Fruit fly (Drosophila melanogaster) whole organism, embryonic: ENCODE measurements around the gene Spt3.

Experiments
- Atf-2 ChIP-seq: fragments of 200-800 bp; sonication (Bioruptor generic); optimal IDR thresholded peaks from 2 replicates; lab custom pipeline; 2016; ENCODE audit warnings: missing biosample characterization, missing genetic modification characterization
- Blimp-1 ChIP-seq: fragments of 200-800 bp; sonication (Bioruptor generic); optimal IDR thresholded peaks from 3 replicates; lab custom pipeline; 2018; ENCODE audit warnings: missing biosample characterization, missing genetic modification characterization, mild to moderate bottlenecking, moderate library complexity, missing genetic modification reagents
- CG11093 ChIP-seq: fragments of 200-800 bp; sonication (Bioruptor generic); IDR thresholded peaks from 3 replicates; pipeline ENCODE4 v1.3.6; 2022; ENCODE audit warnings: missing biosample characterization, missing genetic modification characterization
- CG13424 ChIP-seq: fragments of 200-800 bp; sonication (Bioruptor generic); optimal IDR thresholded peaks from 2 replicates; lab custom pipeline; 2019; ENCODE audit warnings: missing biosample characterization, mild to moderate bottlenecking, missing genetic modification characterization, moderate library complexity
- CG14965 ChIP-seq: fragments of 200-800 bp; sonication (Bioruptor generic); optimal IDR thresholded peaks from 2 replicates; lab custom pipeline; 2016; ENCODE audit warnings: missing biosample characterization, missing genetic modification characterization, borderline replicate concordance
- CG15073 ChIP-seq: fragments of 200-800 bp; sonication (Bioruptor generic); optimal IDR thresholded peaks from 2 replicates; lab custom pipeline; 2016; ENCODE audit warnings: missing biosample characterization, missing genetic modification characterization
- CG17359 ChIP-seq: fragments of 200-800 bp; sonication (Bioruptor generic); optimal IDR thresholded peaks from 3 replicates; lab custom pipeline; 2018; ENCODE audit warnings: missing biosample characterization, mild to moderate bottlenecking, missing genetic modification characterization, moderate library complexity
- CG2116 ChIP-seq: fragments of 200-800 bp; sonication (Bioruptor generic); optimal IDR thresholded peaks from 3 replicates; lab custom pipeline; 2018; ENCODE audit warnings: missing biosample characterization, mild to moderate bottlenecking, missing genetic modification characterization
- CG2120 ChIP-seq: fragments of 200-800 bp; sonication (Bioruptor generic); optimal IDR thresholded peaks from 3 replicates; lab custom pipeline; 2016; ENCODE audit warnings: missing biosample characterization, missing genetic modification characterization
- CG2678 ChIP-seq: fragments of 200-800 bp; sonication (Bioruptor generic); optimal IDR thresholded peaks from 3 replicates; lab custom pipeline; 2019; ENCODE audit warnings: missing biosample characterization, mild to moderate bottlenecking, missing genetic modification characterization, moderate library complexity
- CG4617 ChIP-seq: fragments of 200-800 bp; sonication (Bioruptor generic); optimal IDR thresholded peaks from 3 replicates; lab custom pipeline; 2016; ENCODE audit warnings: missing biosample characterization, missing genetic modification characterization, borderline replicate concordance
- CG4820 ChIP-seq: fragments of 200-800 bp; sonication (Bioruptor generic); optimal IDR thresholded peaks from 3 replicates; lab custom pipeline; 2016; ENCODE audit warnings: missing biosample characterization, missing genetic modification characterization
- CG5245 ChIP-seq: fragments of 200-800 bp; sonication (Bioruptor generic); optimal IDR thresholded peaks from 3 replicates; lab custom pipeline; 2016; ENCODE audit warnings: missing biosample characterization, missing genetic modification characterization
- CG7786 ChIP-seq: fragments of 200-800 bp; sonication (Bioruptor generic); optimal IDR thresholded peaks from 2 replicates; lab custom pipeline; 2016; ENCODE audit warnings: missing biosample characterization, missing genetic modification characterization
- CG8281 ChIP-seq: fragments of 200-800 bp; sonication (Bioruptor generic); optimal IDR thresholded peaks from 2 replicates; lab custom pipeline; 2018; ENCODE audit warnings: missing biosample characterization, mild to moderate bottlenecking, missing genetic modification characterization, moderate library complexity
- CG8290 ChIP-seq, 3 experiments: fragments of 200-800 bp; sonication (Bioruptor generic); optimal IDR thresholded peaks; 2 replicates each; lab custom pipeline; 2016 to 2019; ENCODE audit warnings: missing biosample characterization in 3 of 3, missing genetic modification characterization in 3 of 3, mild to moderate bottlenecking in 2 of 3, moderate library complexity in 1 of 3
- D19B ChIP-seq: fragments of 200-800 bp; sonication (Bioruptor generic); optimal IDR thresholded peaks from 2 replicates; lab custom pipeline; 2017; ENCODE audit warnings: missing biosample characterization, mild to moderate bottlenecking, missing genetic modification characterization
- Dref ChIP-seq: fragments of 200-800 bp; sonication (Bioruptor generic); IDR thresholded peaks from 2 replicates; pipeline ENCODE4 v1.3.6; 2022; ENCODE audit warnings: missing biosample characterization, missing genetic modification characterization
- Ets97D ChIP-seq: fragments of 200-800 bp; sonication (Bioruptor generic); optimal IDR thresholded peaks from 3 replicates; lab custom pipeline; 2016; ENCODE audit warnings: missing biosample characterization, missing genetic modification characterization
- Gug ChIP-seq: fragments of 200-800 bp; sonication (Bioruptor generic); IDR thresholded peaks from 4 replicates; pipeline ENCODE4 v1.3.6; 2022; ENCODE audit warnings: missing biosample characterization, missing genetic modification characterization
- H2.0 ChIP-seq: fragments of 200-800 bp; sonication (Bioruptor generic); IDR thresholded peaks from 2 replicates; pipeline ENCODE4 v1.3.6; 2022; ENCODE audit warnings: missing biosample characterization, missing genetic modification characterization
- Hr51 ChIP-seq, 2 experiments: fragments of 200-800 bp; sonication (Bioruptor generic); optimal IDR thresholded peaks; 2 replicates in 1 of 2; 3 replicates in 1 of 2; lab custom pipeline; 2016 to 2018; ENCODE audit warnings: missing biosample characterization in 2 of 2, missing genetic modification characterization in 2 of 2, mild to moderate bottlenecking in 1 of 2, moderate library complexity in 1 of 2
- Hr78 ChIP-seq, 2 experiments: fragments of 200-800 bp in 1 of 2; fragments of >200 bp in 1 of 2; sonication (Bioruptor generic) in 1 of 2; optimal IDR thresholded peaks; 2 replicates each; lab custom pipeline; 2017 to 2019; ENCODE audit warnings: missing biosample characterization in 2 of 2, missing genetic modification characterization in 2 of 2, mild to moderate bottlenecking in 1 of 2, moderate library complexity in 1 of 2
- MBD-R2 ChIP-seq: fragments of 200-800 bp; sonication (Bioruptor generic); IDR thresholded peaks from 2 replicates; pipeline ENCODE4 v1.3.6; 2022; ENCODE audit warnings: missing biosample characterization, missing genetic modification characterization
- Med ChIP-seq: fragments of 200-800 bp; sonication (Bioruptor generic); peaks from one replicate; lab custom pipeline; 2016; ENCODE audit warnings: missing biosample characterization, missing genetic modification characterization, mild to moderate bottlenecking, inconsistent platforms, moderate library complexity
- Oli ChIP-seq: fragments of 200-800 bp; sonication (Bioruptor generic); optimal IDR thresholded peaks from 2 replicates; lab custom pipeline; 2018; ENCODE audit warnings: missing biosample characterization, mild to moderate bottlenecking, missing genetic modification characterization, moderate library complexity
- TFAM ChIP-seq: fragments of 200-800 bp; sonication (Bioruptor generic); optimal IDR thresholded peaks from 2 replicates; lab custom pipeline; 2017; ENCODE audit warnings: missing biosample characterization, missing genetic modification characterization, inconsistent platforms
- ac ChIP-seq: fragments of 200-800 bp; sonication (Bioruptor generic); optimal IDR thresholded peaks from 3 replicates; lab custom pipeline; 2017; ENCODE audit warnings: missing biosample characterization, mild to moderate bottlenecking, missing genetic modification characterization
- cg ChIP-seq: fragments of 200-800 bp; sonication (Bioruptor generic); optimal IDR thresholded peaks from 3 replicates; lab custom pipeline; 2019; ENCODE audit warnings: missing biosample characterization, mild to moderate bottlenecking, missing genetic modification characterization, moderate library complexity
- crol ChIP-seq: fragments of 200-800 bp; sonication (Bioruptor generic); IDR thresholded peaks from 2 replicates; pipeline ENCODE4 v1.3.6; 2022; ENCODE audit warnings: missing biosample characterization, missing genetic modification characterization
- eve ChIP-seq, 2 experiments: fragments of >200 bp; optimal IDR thresholded peaks; 2 replicates each; lab custom pipeline; 2017; ENCODE audit warnings: missing biosample characterization in 2 of 2, missing genetic modification characterization in 2 of 2
- jing ChIP-seq: fragments of 200-800 bp; sonication (Bioruptor generic); optimal IDR thresholded peaks from 2 replicates; lab custom pipeline; 2018; ENCODE audit warnings: missing biosample characterization, mild to moderate bottlenecking, missing genetic modification characterization
- klu ChIP-seq: fragments of 200-800 bp; sonication (Bioruptor generic); IDR thresholded peaks from 2 replicates; pipeline ENCODE4 v1.3.6; 2022; ENCODE audit warnings: missing biosample characterization, missing genetic modification characterization
- lab ChIP-seq: fragments of 200-800 bp; sonication (Bioruptor generic); optimal IDR thresholded peaks from 3 replicates; lab custom pipeline; 2017; ENCODE audit warnings: missing biosample characterization, missing genetic modification characterization, mild to moderate bottlenecking, moderate library complexity, missing genetic modification reagents
- lbe ChIP-seq: fragments of 200-800 bp; sonication (Bioruptor generic); optimal IDR thresholded peaks from 2 replicates; lab custom pipeline; 2016; ENCODE audit warnings: missing biosample characterization, mild to moderate bottlenecking, missing genetic modification characterization
- lilli ChIP-seq: fragments of 200-800 bp; sonication (Bioruptor generic); optimal IDR thresholded peaks from 3 replicates; lab custom pipeline; 2016; ENCODE audit warnings: missing biosample characterization, missing genetic modification characterization
- lov ChIP-seq, 2 experiments: fragments of 200-800 bp in 1 of 2; fragments of >200 bp in 1 of 2; sonication (Bioruptor generic) in 1 of 2; IDR thresholded peaks in 1 of 2; optimal IDR thresholded peaks in 1 of 2; 2 replicates in 1 of 2; 3 replicates in 1 of 2; pipeline versions ENCODE4 v1.3.6 to Lab custom; 2017 to 2022; ENCODE audit warnings: missing biosample characterization in 1 of 2, missing genetic modification characterization in 1 of 2
- p53 ChIP-seq: fragments of 200-800 bp; sonication (Bioruptor generic); optimal IDR thresholded peaks from 2 replicates; lab custom pipeline; 2016; ENCODE audit warnings: missing biosample characterization, missing genetic modification characterization
- pb ChIP-seq: fragments of 200-800 bp; sonication (Bioruptor generic); optimal IDR thresholded peaks from 3 replicates; lab custom pipeline; 2016; ENCODE audit warnings: missing biosample characterization, missing genetic modification characterization
- pfk ChIP-seq: fragments of 200-800 bp; sonication (Bioruptor generic); optimal IDR thresholded peaks from 2 replicates; lab custom pipeline; 2018; ENCODE audit warnings: missing biosample characterization, mild to moderate bottlenecking, missing genetic modification characterization, moderate library complexity
- so ChIP-seq: fragments of 200-800 bp; sonication (Bioruptor generic); IDR thresholded peaks from 3 replicates; pipeline ENCODE4 v1.3.6; 2022; ENCODE audit warnings: missing biosample characterization, missing genetic modification characterization
- ssp ChIP-seq: fragments of 200-800 bp; sonication (Bioruptor generic); IDR thresholded peaks from 2 replicates; pipeline ENCODE4 v1.3.6; 2022; ENCODE audit warnings: missing biosample characterization, missing genetic modification characterization
- tio ChIP-seq: fragments of 200-800 bp; sonication (Bioruptor generic); optimal IDR thresholded peaks from 2 replicates; lab custom pipeline; 2017; ENCODE audit warnings: missing biosample characterization, missing genetic modification characterization, inconsistent platforms
- tll ChIP-seq, 2 experiments: fragments of 200-800 bp in 1 of 2; fragments of >200 bp in 1 of 2; sonication (Bioruptor generic) in 1 of 2; optimal IDR thresholded peaks; 2 replicates each; lab custom pipeline; 2017 to 2019; ENCODE audit warnings: missing biosample characterization in 2 of 2, missing genetic modification characterization in 2 of 2, mild to moderate bottlenecking in 1 of 2, moderate library complexity in 1 of 2
- toy ChIP-seq: fragments of 200-800 bp; sonication (Bioruptor generic); IDR thresholded peaks from 2 replicates; pipeline ENCODE4 v1.3.6; 2022; ENCODE audit warnings: missing biosample characterization, missing genetic modification characterization
- usp ChIP-seq: fragments of >200 bp; optimal IDR thresholded peaks from 2 replicates; lab custom pipeline; 2017; ENCODE audit warnings: missing biosample characterization, missing genetic modification characterization
- z ChIP-seq: fragments of 200-800 bp; sonication (Bioruptor generic); IDR thresholded peaks from 3 replicates; pipeline ENCODE4 v1.3.6; 2022; ENCODE audit warnings: missing biosample characterization, missing genetic modification characterization
- zfh2 ChIP-seq: fragments of 200-800 bp; sonication (Bioruptor generic); optimal IDR thresholded peaks from 2 replicates; lab custom pipeline; 2016; ENCODE audit warnings: missing biosample characterization, missing genetic modification characterization

Spt3 gene

dm6 chr3R:11967262-11968029, 49.5 kb upstream of the Spt3 start, which contains the start of the genes CG12213 and GC1 (continued):
- TF ChIP-seq CG8290 (GFP tag; optimal IDR thresholded peaks at IDR 0.05; lab: Kevin White, UChicago) = peak; percentile 83
- peak; percentile 32 to 64 for TF ChIP-seq CG8290 (tag; optimal IDR thresholded peaks at IDR 0.05; lab: Kevin White, UChicago)
- TF ChIP-seq CG8281 (tag; lab: Kevin White, UChicago) = no peak
- TF ChIP-seq crol (GFP tag; lab: Robert Waterston, UW) = peak; percentile 72
- no peak for TF ChIP-seq so
- no peak for TF ChIP-seq pfk
- TF ChIP-seq eve (GFP tag; optimal IDR thresholded peaks at IDR 0.05; lab: Kevin White, UChicago) = no peak
- TF ChIP-seq CG2678 (tag; lab: Kevin White, UChicago) = peak; percentile 11
- no peak for TF ChIP-seq Oli (tag; lab: Kevin White, UChicago)
- TF ChIP-seq Hr51 (GFP tag; optimal IDR thresholded peaks at IDR 0.05; lab: Kevin White, UChicago) = peak in 1 of 2 experiments; percentile 9
- TF ChIP-seq CG13424 = peak; percentile 4
- TF ChIP-seq klu = no peak
- peak; percentile 32 for TF ChIP-seq lbe (GFP tag; lab: Kevin White, UChicago)
- no peak for TF ChIP-seq z (GFP tag; lab: Robert Waterston, UW)
- TF ChIP-seq CG11093 (GFP tag; lab: Robert Waterston, UW) = no peak
- TF ChIP-seq ac (GFP tag; lab: Kevin White, UChicago) = no peak
- TF ChIP-seq Dref (GFP tag; lab: Robert Waterston, UW) = peak; percentile 76
- TF ChIP-seq CG5245 (GFP tag; lab: Kevin White, UChicago) = no peak
- TF ChIP-seq Med = peak; percentile 85
- no peak for TF ChIP-seq TFAM (GFP tag; lab: Kevin White, UChicago)
- no peak for TF ChIP-seq H2.0
- no peak for TF ChIP-seq p53 (GFP tag; lab: Kevin White, UChicago)
- peak; percentile 68 for TF ChIP-seq Ets97D (GFP tag; lab: Kevin White, UChicago)
- TF ChIP-seq Atf-2 = no peak
- no peak for TF ChIP-seq Hr78 (GFP tag; optimal IDR thresholded peaks at IDR 0.05; lab: Kevin White, UChicago)
- TF ChIP-seq lilli = peak; percentile 61
- no peak for TF ChIP-seq ssp (GFP tag; lab: Robert Waterston, UW)
- TF ChIP-seq jing (GFP tag; lab: Kevin White, UChicago) = no peak
- no peak for TF ChIP-seq CG15073
- no peak for TF ChIP-seq tio (GFP tag; lab: Kevin White, UChicago)
- TF ChIP-seq cg (GFP tag; lab: Kevin White, UChicago) = no peak
- TF ChIP-seq toy (GFP tag; lab: Robert Waterston, UW) = no peak
- TF ChIP-seq Blimp-1 (GFP tag; lab: Kevin White, UChicago) = no peak
- no peak for TF ChIP-seq CG4820 (GFP tag; lab: Kevin White, UChicago)
- peak; percentile 50 for TF ChIP-seq CG2120 (GFP tag; lab: Kevin White, UChicago)
- TF ChIP-seq lab (GFP tag; lab: Kevin White, UChicago) = no peak
- no peak for TF ChIP-seq CG17359
- TF ChIP-seq Gug = no peak
- no peak for TF ChIP-seq pb (GFP tag; lab: Kevin White, UChicago)
- peak; percentile 83 for TF ChIP-seq CG2116 (GFP tag; lab: Kevin White, UChicago)
- TF ChIP-seq zfh2 (GFP tag; lab: Kevin White, UChicago) = peak; percentile 16
- TF ChIP-seq usp (GFP tag; lab: Kevin White, UChicago) = no peak
- no peak for TF ChIP-seq CG14965 (GFP tag; lab: Kevin White, UChicago)
- peak in 1 of 2 experiments; percentile 4 for TF ChIP-seq tll (GFP tag; optimal IDR thresholded peaks at IDR 0.05; lab: Kevin White, UChicago)
- peak; percentile 65 for TF ChIP-seq CG4617 (GFP tag; lab: Kevin White, UChicago)
- TF ChIP-seq MBD-R2 (GFP tag; lab: Robert Waterston, UW) = peak; percentile 62
- no peak for TF ChIP-seq D19B (GFP tag; lab: Kevin White, UChicago)
- no peak for TF ChIP-seq lov (optimal IDR thresholded peaks at IDR 0.05; lab: Kevin White, UChicago)
- TF ChIP-seq lov (GFP tag; IDR thresholded peaks at IDR 0.05; lab: Robert Waterston, UW) = no peak
- no peak for TF ChIP-seq CG7786 (GFP tag; lab: Kevin White, UChicago)
